Fruit fly (Drosophila melanogaster) whole organism, pupa: ENCODE measurements around the gene xmas.

Experiments used
- CG15710 ChIP-seq: fragments of 200-800 bp; sonication (Bioruptor generic); optimal IDR thresholded peaks from 2 replicates; lab custom pipeline; 2018; ENCODE audit warnings: missing biosample characterization, mild to moderate bottlenecking, missing genetic modification characterization, moderate library complexity
- CG8159 ChIP-seq: fragments of 200-800 bp; sonication (Bioruptor generic); optimal IDR thresholded peaks from 3 replicates; lab custom pipeline; 2018; ENCODE audit warnings: missing biosample characterization, mild to moderate bottlenecking, missing genetic modification characterization, moderate library complexity
- Snoo ChIP-seq: fragments of 200-800 bp; sonication (Bioruptor generic); optimal IDR thresholded peaks from 3 replicates; lab custom pipeline; 2017; ENCODE audit warnings: missing biosample characterization, mild to moderate bottlenecking, missing genetic modification characterization, inconsistent platforms

DNA sequence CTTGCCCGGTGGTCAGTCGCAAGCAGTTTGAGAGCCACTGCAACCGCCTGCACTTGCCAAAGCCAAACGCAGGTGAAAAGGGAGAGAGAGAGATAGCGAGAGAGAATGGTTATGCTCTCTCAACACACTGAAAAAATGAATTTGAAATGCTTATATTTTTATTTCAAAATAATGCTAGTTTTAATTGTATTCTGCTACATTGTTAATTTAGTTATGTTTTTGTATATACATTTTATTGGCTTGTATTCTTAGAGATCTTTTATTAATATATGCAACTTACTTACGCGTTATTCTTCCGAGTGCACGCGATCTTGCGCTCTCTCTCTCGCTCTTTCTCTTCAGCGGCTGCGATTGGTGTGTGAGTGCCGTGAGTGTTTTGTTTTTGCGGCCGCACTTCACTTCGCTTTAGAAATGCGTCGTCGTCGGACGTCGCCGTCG, 19.4 kb upstream of the xmas start:
- TF ChIP-seq Snoo (tag; lab: Kevin White, UChicago) (peak; percentile 98), CG15710 (tag; lab: Kevin White, UChicago) (peak; percentile 87), CG8159 (tag; lab: Kevin White, UChicago) (peak; percentile 98)
